Fruit fly (Drosophila melanogaster): ENCODE data around the gene Cph.
A peak's percentile ranks its signal among the peaks of the same experiment; 100 is the strongest.

The Cph gene

DNA sequence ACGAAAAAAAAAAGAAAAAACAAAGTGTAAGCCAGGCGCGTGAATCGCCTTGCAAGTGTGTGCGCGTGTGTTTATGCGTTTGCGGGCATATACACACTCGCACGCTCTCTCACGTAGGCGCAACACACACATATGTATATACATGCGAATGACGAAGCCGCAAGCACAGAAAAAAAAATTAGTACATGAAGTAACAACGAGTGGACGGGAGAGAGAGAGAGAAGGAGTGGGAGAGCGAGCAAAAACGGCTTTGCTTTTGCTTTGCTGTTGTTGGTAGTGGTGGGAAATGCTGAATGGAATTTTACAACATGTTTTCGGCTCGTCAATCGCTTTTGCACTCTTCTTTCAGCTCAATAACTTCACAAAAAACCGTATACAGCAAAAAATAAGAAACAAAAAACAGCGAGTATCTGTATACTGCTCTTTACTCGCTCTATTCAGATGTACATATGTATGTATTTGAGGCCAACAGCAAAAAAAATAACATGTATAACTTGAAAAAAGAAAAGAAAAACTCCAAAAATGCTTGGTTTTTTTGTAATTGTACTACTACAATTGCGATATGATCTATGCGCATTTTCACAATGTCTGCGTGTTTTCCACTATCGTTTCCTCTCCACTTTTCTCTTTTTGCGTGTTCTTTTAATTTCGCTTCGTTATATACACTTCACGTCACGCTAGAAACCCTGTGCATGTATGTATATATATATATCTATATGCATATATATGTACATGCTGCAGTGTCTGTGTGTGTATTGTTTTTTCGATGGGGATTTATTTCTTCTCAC is 40.3 kb upstream of the Cph start (continued):
- TF ChIP-seq sqz (GFP tag; optimal IDR thresholded peaks at IDR 0.05), result peak; percentile 94
- no peak for TF ChIP-seq unpg (GFP tag; optimal IDR thresholded peaks at IDR 0.05)
- no peak for TF ChIP-seq CG10431 (GFP tag; optimal IDR thresholded peaks at IDR 0.05)
- TF ChIP-seq oc (tag; optimal IDR thresholded peaks at IDR 0.05), result no peak
- TF ChIP-seq ci (GFP tag; IDR thresholded peaks at IDR 0.05), result peak; percentile 50; the same call in 2 of the 3 replicates
- TF ChIP-seq Med (GFP tag), result peak; percentile 53
- TF ChIP-seq Hr78 (GFP tag; optimal IDR thresholded peaks at IDR 0.05), result no peak
- TF ChIP-seq pfk (GFP tag; optimal IDR thresholded peaks at IDR 0.05), result no peak
- TF ChIP-seq grau (tag; optimal IDR thresholded peaks at IDR 0.05), result no peak
- TF ChIP-seq toy (GFP tag; IDR thresholded peaks at IDR 0.05), result no peak
- TF ChIP-seq CG7357 (GFP tag; IDR thresholded peaks at IDR 0.05), result no peak
- TF ChIP-seq NFAT (GFP tag; IDR thresholded peaks at IDR 0.05), result no peak
- no peak for TF ChIP-seq Oli (tag; optimal IDR thresholded peaks at IDR 0.05)
- TF ChIP-seq Dbx (GFP tag; IDR thresholded peaks at IDR 0.05), result no peak; the same call in 2 of the 3 replicates
- no peak for TF ChIP-seq twi (tag; optimal IDR thresholded peaks at IDR 0.05)
- no peak for TF ChIP-seq slou (GFP tag; optimal IDR thresholded peaks at IDR 0.05)
- no peak for TF ChIP-seq CG16815 (GFP tag; optimal IDR thresholded peaks at IDR 0.05)
- no peak for TF ChIP-seq crol (GFP tag; IDR thresholded peaks at IDR 0.05)
- no peak for TF ChIP-seq CG30020 (tag; optimal IDR thresholded peaks at IDR 0.05)
- TF ChIP-seq CG12391 (tag; optimal IDR thresholded peaks at IDR 0.05), result no peak
- peak; percentile 20 for TF ChIP-seq fru (optimal IDR thresholded peaks at IDR 0.05)
- TF ChIP-seq CG10979 (tag; optimal IDR thresholded peaks at IDR 0.05), result no peak
- TF ChIP-seq dan (GFP tag; IDR thresholded peaks at IDR 0.05), result no peak
- TF ChIP-seq ewg (GFP tag; optimal IDR thresholded peaks at IDR 0.05), result no peak
- no peak for TF ChIP-seq CG7271 (tag; optimal IDR thresholded peaks at IDR 0.05)
- TF ChIP-seq rib (GFP tag; IDR thresholded peaks at IDR 0.05), result peak; percentile 42; the same call in 1 of the 2 replicates
- no peak for TF ChIP-seq ken (GFP tag; IDR thresholded peaks at IDR 0.05)
- no peak for TF ChIP-seq run (tag; optimal IDR thresholded peaks at IDR 0.05)
- TF ChIP-seq CG10147 (GFP tag; optimal IDR thresholded peaks at IDR 0.05), result no peak
- peak; percentile 54 for TF ChIP-seq sd (tag; optimal IDR thresholded peaks at IDR 0.05)
- no peak for TF ChIP-seq CG18599 (GFP tag; optimal IDR thresholded peaks at IDR 0.05)
- TF ChIP-seq zf30C (GFP tag; optimal IDR thresholded peaks at IDR 0.05), result peak; percentile 7
- 0 out of 4 replicates have a peak, but pooled peaks have one; percentile 86 for TF ChIP-seq chinmo (GFP tag; IDR thresholded peaks at IDR 0.05; ENCODE audit: partially characterized antibody)
- TF ChIP-seq ato (GFP tag; IDR thresholded peaks at IDR 0.05; ENCODE audit: partially characterized antibody), result no peak
- no peak for TF ChIP-seq CG3407 (GFP tag; optimal IDR thresholded peaks at IDR 0.05)
- TF ChIP-seq CG9797 (GFP tag; optimal IDR thresholded peaks at IDR 0.05), result no peak
- TF ChIP-seq lab (GFP tag; optimal IDR thresholded peaks at IDR 0.05), result no peak
- TF ChIP-seq cg (GFP tag; optimal IDR thresholded peaks at IDR 0.05), result peak; percentile 88
- TF ChIP-seq MTF-1 (GFP tag; optimal IDR thresholded peaks at IDR 0.05; ENCODE audit: borderline replicate concordance), result no peak
- no peak for TF ChIP-seq kah (GFP tag; optimal IDR thresholded peaks at IDR 0.05)
- no peak for TF ChIP-seq bcd (GFP tag; optimal IDR thresholded peaks at IDR 0.05)
- TF ChIP-seq CG4424 (GFP tag; optimal IDR thresholded peaks at IDR 0.05), result no peak
- no peak for TF ChIP-seq CG6654 (GFP tag; optimal IDR thresholded peaks at IDR 0.05)
- no peak for TF ChIP-seq zen2 (GFP tag; IDR thresholded peaks at IDR 0.05; ENCODE audit: partially characterized antibody)
- TF ChIP-seq hb (GFP tag; IDR thresholded peaks at IDR 0.05; ENCODE audit: partially characterized antibody), result no peak
- no peak for TF ChIP-seq vfl (GFP tag; optimal IDR thresholded peaks at IDR 0.05)
- TF ChIP-seq CG6272 (GFP tag; IDR thresholded peaks at IDR 0.05), result no peak
- TF ChIP-seq Six4 (GFP tag; optimal IDR thresholded peaks at IDR 0.05), result no peak
